Fruit fly (Drosophila melanogaster) Kc167 (cell line): ENCODE results near the gene CG5614.

Experiments used
- Myc ChIP-seq: fragments of >200 bp; optimal IDR thresholded peaks from 2 replicates; lab custom pipeline; 2017; ENCODE audit warnings: missing external identifiers
- Sin3A ChIP-seq: fragments of >200 bp; optimal IDR thresholded peaks from 2 replicates; lab custom pipeline; 2018; ENCODE audit warnings: missing external identifiers
- h ChIP-seq: fragments of >200 bp; optimal IDR thresholded peaks from 3 replicates; lab custom pipeline; 2018; ENCODE audit warnings: missing external identifiers
- insv ChIP-seq: fragments of >200 bp; optimal IDR thresholded peaks from 3 replicates; lab custom pipeline; 2018; ENCODE audit warnings: missing external identifiers
- psq ChIP-seq: fragments of >200 bp; optimal IDR thresholded peaks from 2 replicates; lab custom pipeline; 2017; ENCODE audit warnings: missing external identifiers
- ttk ChIP-seq: sonication (Bioruptor generic); optimal IDR thresholded peaks from 2 replicates; lab custom pipeline; 2017; ENCODE audit warnings: missing external identifiers

- no peak for TF ChIP-seq h (lab: Kevin White, UChicago)
- TF ChIP-seq insv (lab: Kevin White, UChicago), result no peak
- TF ChIP-seq Sin3A, result no peak
- no peak for TF ChIP-seq psq (lab: Kevin White, UChicago)
- no peak for TF ChIP-seq ttk (lab: Kevin White, UChicago)
- no peak for TF ChIP-seq Myc (lab: Kevin White, UChicago)
Observed at dm6 chr3R:15810369-15810768, 30.8 kb downstream of the CG5614 start.
